Worm (Caenorhabditis elegans) whole organism, midembryonic: Measurements from ENCODE around the gene fbxa-67.

Experiments used
- T22C8.4 ChIP-seq: fragments of 200-800 bp; sonication (Bioruptor generic); IDR thresholded peaks from 2 replicates; pipeline ENCODE4 v1.3.6; 2022; ENCODE audit warnings: missing genetic modification characterization, missing compliant biosample characterization
- flt-1 ChIP-seq: fragments of 200-800 bp; sonication (Bioruptor generic); IDR thresholded peaks from 2 replicates; pipeline ENCODE4 v1.3.6; 2022; ENCODE audit warnings: missing genetic modification characterization, missing compliant biosample characterization
- ref-1 ChIP-seq: fragments of 200-800 bp; sonication (Bioruptor generic); conservative IDR thresholded peaks from 2 replicates; pipeline ENCODE4 v1.3.6; 2022; ENCODE audit warnings: missing genetic modification reagents, missing genetic modification characterization, missing compliant biosample characterization
- ztf-29 ChIP-seq: fragments of 200-800 bp; sonication (Bioruptor generic); IDR thresholded peaks from 2 replicates; pipeline ENCODE4 v1.3.6; 2022; ENCODE audit warnings: missing genetic modification reagents, missing genetic modification characterization, missing compliant biosample characterization

DNA sequence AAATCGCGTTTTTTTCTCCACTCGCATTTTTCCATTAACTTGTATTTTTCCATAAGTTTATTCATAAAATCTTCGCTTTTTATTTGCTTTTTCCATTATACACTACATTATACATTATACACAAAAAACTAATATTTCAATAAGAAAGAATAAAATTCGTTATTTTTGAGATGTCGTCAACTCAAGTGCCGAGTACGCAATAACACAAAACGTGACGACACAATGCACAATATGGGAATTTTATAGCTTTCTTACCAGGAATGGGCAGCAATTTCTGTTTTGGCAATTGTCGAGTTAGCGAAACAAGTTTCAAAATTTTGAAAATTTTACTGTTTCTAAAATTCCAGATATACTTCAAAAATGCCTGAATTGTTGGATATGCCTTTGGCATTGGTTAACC is 1.7 kb upstream of the fbxa-67 start, which contains the start of gene fbxa-10:
- no peak for TF ChIP-seq ztf-29
- no peak for TF ChIP-seq ref-1 (GFP tag; lab: Robert Waterston, UW)
- no peak for TF ChIP-seq flt-1 (GFP tag; lab: Robert Waterston, UW)
- TF ChIP-seq T22C8.4 (GFP tag; lab: Robert Waterston, UW) = no peak
